Fruit fly (Drosophila melanogaster): ENCODE results near the gene ss.

ss gene

dm6 chr3R:16336327-16337052, 67.0 kb downstream of the ss start:
- TF ChIP-seq woc (GFP tag; optimal IDR thresholded peaks at IDR 0.05): peak; percentile 46
- peak; percentile 25 for TF ChIP-seq h (GFP tag; optimal IDR thresholded peaks at IDR 0.05)
- peak; percentile 8 for TF ChIP-seq Hnf4 (GFP tag; optimal IDR thresholded peaks at IDR 0.05)
- peak in 1 of 2 experiments; percentile 40 for TF ChIP-seq foxo (GFP tag; optimal IDR thresholded peaks at IDR 0.05)
- TF ChIP-seq Sp1 (GFP tag; optimal IDR thresholded peaks at IDR 0.05): peak; percentile 9
- no peak for TF ChIP-seq dl (GFP tag; optimal IDR thresholded peaks at IDR 0.05; ENCODE audit: insufficient read depth in 1 of 2, partially characterized antibody in 2 of 2)
- TF ChIP-seq tai (GFP tag; optimal IDR thresholded peaks at IDR 0.05): no peak
- TF ChIP-seq ey (GFP tag; optimal IDR thresholded peaks at IDR 0.05): peak; percentile 39
- peak; percentile 48 for TF ChIP-seq sage (GFP tag; optimal IDR thresholded peaks at IDR 0.05)
- TF ChIP-seq fru (GFP tag; optimal IDR thresholded peaks at IDR 0.05): peak; percentile 47
- peak; percentile 30 for TF ChIP-seq br (GFP tag; optimal IDR thresholded peaks at IDR 0.05)
- TF ChIP-seq N (GFP tag; optimal IDR thresholded peaks at IDR 0.05): no peak
- peak; percentile 16 for TF ChIP-seq HLH106 (tag; optimal IDR thresholded peaks at IDR 0.05)

dm6 chr3R:16335438-16336073, 67.9 kb downstream of the ss start:
- TF ChIP-seq Hr78 (GFP tag; optimal IDR thresholded peaks at IDR 0.05): no peak
- TF ChIP-seq sage (GFP tag; optimal IDR thresholded peaks at IDR 0.05): no peak
- TF ChIP-seq HLH106 (tag; optimal IDR thresholded peaks at IDR 0.05): no peak
- no peak for TF ChIP-seq dsf (GFP tag; optimal IDR thresholded peaks at IDR 0.05; ENCODE audit: borderline replicate concordance)
- TF ChIP-seq CG9705 (GFP tag; optimal IDR thresholded peaks at IDR 0.05): no peak
- no peak for TF ChIP-seq CG32264 (GFP tag; optimal IDR thresholded peaks at IDR 0.05)
- no peak for TF ChIP-seq dmrt93B (GFP tag; optimal IDR thresholded peaks at IDR 0.05)
- no peak for TF ChIP-seq Abd-B (GFP tag; optimal IDR thresholded peaks at IDR 0.05)
- no peak for TF ChIP-seq Vsx2 (GFP tag; optimal IDR thresholded peaks at IDR 0.05; ENCODE audit: partially characterized antibody)
- no peak for TF ChIP-seq Hnf4 (GFP tag; optimal IDR thresholded peaks at IDR 0.05)
- TF ChIP-seq Dif (GFP tag; optimal IDR thresholded peaks at IDR 0.05; ENCODE audit: partially characterized antibody): no peak
- no peak for TF ChIP-seq woc (GFP tag; optimal IDR thresholded peaks at IDR 0.05)
- TF ChIP-seq foxo (GFP tag; optimal IDR thresholded peaks at IDR 0.05): no peak
- no peak for TF ChIP-seq usp (GFP tag; optimal IDR thresholded peaks at IDR 0.05)
- TF ChIP-seq brk (GFP tag; optimal IDR thresholded peaks at IDR 0.05): no peak
- TF ChIP-seq sv (GFP tag; optimal IDR thresholded peaks at IDR 0.05): no peak

- TF ChIP-seq Rel (GFP tag; optimal IDR thresholded peaks at IDR 0.05) (no peak), Rel (tag; optimal IDR thresholded peaks at IDR 0.05) (no peak), CG9705 (GFP tag; optimal IDR thresholded peaks at IDR 0.05) (no peak)
Observed at dm6 chr3R:16334797-16335196, 68.7 kb downstream of the ss start.

dm6 chr3R:16334329-16334728, 69.2 kb downstream of the ss start:
- TF ChIP-seq rgr (GFP tag; optimal IDR thresholded peaks at IDR 0.05) (no peak), CG9705 (GFP tag; optimal IDR thresholded peaks at IDR 0.05) (no peak), Vsx2 (GFP tag; optimal IDR thresholded peaks at IDR 0.05; ENCODE audit: partially characterized antibody) (peak; percentile 20), usp (GFP tag; optimal IDR thresholded peaks at IDR 0.05) (no peak)

dm6 chr3R:16331809-16332343, 71.6 kb downstream of the ss start:
- TF ChIP-seq Sp1 (GFP tag; optimal IDR thresholded peaks at IDR 0.05) (peak; percentile 35), Rel (GFP tag; optimal IDR thresholded peaks at IDR 0.05) (no peak), Rel (tag; optimal IDR thresholded peaks at IDR 0.05) (peak; percentile 36), rgr (GFP tag; optimal IDR thresholded peaks at IDR 0.05) (peak; percentile 15), tai (GFP tag; optimal IDR thresholded peaks at IDR 0.05) (no peak), ey (GFP tag; optimal IDR thresholded peaks at IDR 0.05) (peak; percentile 9), Mio (GFP tag; optimal IDR thresholded peaks at IDR 0.05) (no peak), OdsH (GFP tag; optimal IDR thresholded peaks at IDR 0.05) (peak; percentile 22), sv (GFP tag; optimal IDR thresholded peaks at IDR 0.05) (peak; percentile 14), HLH106 (tag; optimal IDR thresholded peaks at IDR 0.05) (peak; percentile 30), dl (GFP tag; optimal IDR thresholded peaks at IDR 0.05; ENCODE audit: insufficient read depth in 1 of 2, partially characterized antibody in 2 of 2) (no peak), GATAd (GFP tag; optimal IDR thresholded peaks at IDR 0.05) (no peak), h (GFP tag; optimal IDR thresholded peaks at IDR 0.05) (peak; percentile 33), fru (GFP tag; optimal IDR thresholded peaks at IDR 0.05) (peak; percentile 10), Dif (GFP tag; optimal IDR thresholded peaks at IDR 0.05; ENCODE audit: partially characterized antibody) (no peak), CG32264 (GFP tag; optimal IDR thresholded peaks at IDR 0.05) (no peak), foxo (GFP tag; optimal IDR thresholded peaks at IDR 0.05) (peak in 1 of 2 experiments; percentile 46)
